Worm (Caenorhabditis elegans) whole organism, L2 larva: ENCODE measurements around the gene F40G9.19.

Experiments
- ceh-16 ChIP-seq: fragments of 150-350 bp; optimal IDR thresholded peaks from 2 replicates; lab custom pipeline; 2014; ENCODE audit warnings: missing biosample characterization, missing genetic modification characterization
- ceh-82 ChIP-seq: fragments of 150-350 bp; optimal IDR thresholded peaks from 2 replicates; lab custom pipeline; 2014; ENCODE audit warnings: missing biosample characterization, missing genetic modification characterization
- crh-2 ChIP-seq: sonication (generic microtip); optimal IDR thresholded peaks from 2 replicates; lab custom pipeline; 2017; ENCODE audit warnings: missing biosample characterization, missing genetic modification characterization
- egl-27 ChIP-seq: sonication (generic microtip); optimal IDR thresholded peaks from 3 replicates; lab custom pipeline; 2017; ENCODE audit warnings: missing biosample characterization, missing genetic modification reagents, missing genetic modification characterization
- elt-3 ChIP-seq: sonication (generic microtip); optimal IDR thresholded peaks from 2 replicates; lab custom pipeline; 2017; ENCODE audit warnings: missing biosample characterization, missing genetic modification characterization
- lin-11 ChIP-seq: fragments of 150-350 bp; sonication (generic microtip); optimal IDR thresholded peaks from 2 replicates; lab custom pipeline; 2014; ENCODE audit warnings: missing biosample characterization, missing genetic modification characterization, inconsistent platforms, mixed read lengths
- lin-39 ChIP-seq: fragments of 150-350 bp; optimal IDR thresholded peaks from 2 replicates; lab custom pipeline; 2014; ENCODE audit warnings: missing biosample characterization, missing genetic modification reagents, missing genetic modification characterization
- mbf-1 ChIP-seq: sonication (generic microtip); optimal IDR thresholded peaks from 2 replicates; lab custom pipeline; 2017; ENCODE audit warnings: missing biosample characterization, missing genetic modification characterization
- nhr-12 ChIP-seq: fragments of 150-350 bp; optimal IDR thresholded peaks from 2 replicates; lab custom pipeline; 2014; ENCODE audit warnings: missing biosample characterization, missing genetic modification characterization
- sem-4 ChIP-seq: fragments of 150-350 bp; optimal IDR thresholded peaks from 2 replicates; lab custom pipeline; 2014; ENCODE audit warnings: missing biosample characterization, missing genetic modification reagents, missing genetic modification characterization
- snpc-4 ChIP-seq: fragments of 150-350 bp; optimal IDR thresholded peaks from 2 replicates; lab custom pipeline; 2014; ENCODE audit warnings: missing biosample characterization, missing genetic modification characterization
- unc-62 ChIP-seq: fragments of 150-350 bp; optimal IDR thresholded peaks from 2 replicates; lab custom pipeline; 2014; ENCODE audit warnings: missing biosample characterization, missing genetic modification reagents, missing genetic modification characterization
- ztf-11 ChIP-seq: sonication (generic microtip); optimal IDR thresholded peaks from 2 replicates; lab custom pipeline; 2017; ENCODE audit warnings: missing biosample characterization, missing genetic modification characterization

DNA sequence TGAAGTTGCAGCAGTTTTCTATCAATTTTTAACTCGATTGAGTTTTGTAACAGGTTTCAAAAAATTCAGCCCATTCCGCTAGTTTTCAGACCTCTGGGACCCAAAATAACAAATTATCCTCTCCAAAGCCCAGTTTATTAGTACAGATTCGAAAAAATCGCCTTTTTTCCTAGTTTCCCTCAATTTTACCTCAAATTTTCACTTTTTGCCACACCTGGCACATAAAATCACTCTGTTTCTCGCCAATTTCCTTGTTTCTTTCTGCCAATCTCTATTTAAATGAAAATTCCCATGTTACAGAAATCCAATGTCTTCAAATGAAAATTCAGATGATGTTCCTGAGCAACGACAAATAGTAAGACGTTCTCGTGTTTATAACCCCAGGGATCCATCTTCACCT lies 41.5 kb upstream of the F40G9.19 start, which contains the start of gene pals-22:
- TF ChIP-seq mbf-1 (tag; lab: Kevin White, UChicago): no peak
- no peak for TF ChIP-seq nhr-12
- no peak for TF ChIP-seq lin-11 (tag; lab: Kevin White, UChicago)
- TF ChIP-seq lin-39: no peak
- TF ChIP-seq snpc-4 (tag; lab: Kevin White, UChicago): no peak
- TF ChIP-seq unc-62 (GFP tag; lab: Kevin White, UChicago): no peak
- TF ChIP-seq ceh-16 (tag; lab: Kevin White, UChicago): no peak
- TF ChIP-seq ceh-82 (tag; lab: Kevin White, UChicago): no peak
- TF ChIP-seq egl-27 (tag; lab: Kevin White, UChicago): no peak
- no peak for TF ChIP-seq crh-2
- no peak for TF ChIP-seq sem-4 (tag; lab: Kevin White, UChicago)
- no peak for TF ChIP-seq elt-3 (tag; lab: Kevin White, UChicago)
- no peak for TF ChIP-seq ztf-11 (tag; lab: Kevin White, UChicago)
